Worm (Caenorhabditis elegans) whole organism, L4 larva: ENCODE data around the gene T03F7.7.

Experiments used
- F26F4.8 ChIP-seq: fragments of 200-800 bp; sonication (Bioruptor generic); conservative IDR thresholded peaks from 2 replicates; pipeline ENCODE4 v1.3.6; 2022; ENCODE audit warnings: missing genetic modification characterization, missing compliant biosample characterization
- F49E8.2 ChIP-seq: sonication (generic microtip); optimal IDR thresholded peaks from 2 replicates; lab custom pipeline; 2016; ENCODE audit warnings: missing compliant biosample characterization, mild to moderate bottlenecking, missing genetic modification characterization, borderline replicate concordance
- T20F7.1 ChIP-seq: fragments of 200-800 bp; sonication (Bioruptor generic); optimal IDR thresholded peaks from 2 replicates; lab custom pipeline; 2018; ENCODE audit warnings: mild to moderate bottlenecking, missing genetic modification characterization, missing compliant biosample characterization
- Y48G9A.11 ChIP-seq: fragments of 200-800 bp; sonication (Bioruptor generic); IDR thresholded peaks from 2 replicates; pipeline ENCODE4 v1.3.6; 2022; ENCODE audit warnings: missing genetic modification reagents, missing genetic modification characterization, missing compliant biosample characterization
- ZK337.2 ChIP-seq: fragments of 200-800 bp; sonication (Bioruptor generic); IDR thresholded peaks from 2 replicates; pipeline ENCODE4 v1.3.6; 2022; ENCODE audit warnings: missing genetic modification reagents, missing genetic modification characterization, missing compliant biosample characterization
- ama-1 ChIP-seq: fragments of 150-350 bp; optimal IDR thresholded peaks from 2 replicates; lab custom pipeline; 2014; ENCODE audit warnings: inconsistent platforms, mixed read lengths
- arid-1 ChIP-seq: fragments of 200-800 bp; sonication (Bioruptor generic); conservative IDR thresholded peaks from 2 replicates; pipeline ENCODE4 v1.3.6; 2022; ENCODE audit warnings: missing genetic modification reagents, missing genetic modification characterization, missing compliant biosample characterization
- ceh-32 ChIP-seq: sonication (generic microtip); optimal IDR thresholded peaks from 2 replicates; lab custom pipeline; 2016; ENCODE audit warnings: mild to moderate bottlenecking, missing genetic modification characterization, missing compliant biosample characterization; ENCODE audit not compliant: poor library complexity
- ceh-44 ChIP-seq: fragments of 200-800 bp; sonication (Bioruptor generic); IDR thresholded peaks from 2 replicates; pipeline ENCODE4 v1.3.6; 2022; ENCODE audit warnings: missing genetic modification reagents, missing genetic modification characterization, missing compliant biosample characterization
- ces-1 ChIP-seq: fragments of 150-350 bp; sonication (generic microtip); optimal IDR thresholded peaks from 4 replicates; lab custom pipeline; 2014; ENCODE audit warnings: missing biosample characterization, missing genetic modification reagents, missing genetic modification characterization
- cey-2 ChIP-seq: sonication (generic microtip); optimal IDR thresholded peaks from 3 replicates; lab custom pipeline; 2017; ENCODE audit warnings: missing genetic modification characterization, mild to moderate bottlenecking, missing compliant biosample characterization, antibody characterized with exemption, borderline replicate concordance; ENCODE audit not compliant: insufficient read depth
- daf-16 ChIP-seq, 3 experiments: sonication (generic microtip); optimal IDR thresholded peaks; 2 replicates each; lab custom pipeline; 2016 to 2017; ENCODE audit warnings: missing genetic modification characterization in 3 of 3, missing genetic modification reagents in 3 of 3, mild to moderate bottlenecking in 2 of 3, missing compliant biosample characterization in 2 of 3, missing biosample characterization in 1 of 3, moderate library complexity in 1 of 3
- daf-19 ChIP-seq: fragments of 200-800 bp; sonication (Bioruptor generic); conservative IDR thresholded peaks from 2 replicates; pipeline ENCODE4 v1.3.6; 2022; ENCODE audit warnings: missing genetic modification characterization, missing compliant biosample characterization
- dmd-8 ChIP-seq: fragments of 200-800 bp; sonication (Bioruptor generic); IDR thresholded peaks from 2 replicates; pipeline ENCODE4 v1.3.6; 2022; ENCODE audit warnings: missing genetic modification characterization, missing compliant biosample characterization
- dmd-9 ChIP-seq: fragments of 200-800 bp; sonication (Bioruptor generic); IDR thresholded peaks from 2 replicates; pipeline ENCODE4 v1.3.6; 2022; ENCODE audit warnings: missing genetic modification reagents, missing genetic modification characterization, missing compliant biosample characterization
- egl-43 ChIP-seq: fragments of 200-800 bp; sonication (Bioruptor generic); IDR thresholded peaks from 2 replicates; pipeline ENCODE4 v1.3.6; 2022; ENCODE audit warnings: missing genetic modification reagents, missing genetic modification characterization, missing compliant biosample characterization
- fos-1 ChIP-seq: fragments of 150-350 bp; optimal IDR thresholded peaks from 2 replicates; lab custom pipeline; 2014; ENCODE audit warnings: missing biosample characterization, missing genetic modification characterization
- gei-8 ChIP-seq: fragments of 200-800 bp; sonication (Bioruptor generic); optimal IDR thresholded peaks from 2 replicates; lab custom pipeline; 2018; ENCODE audit warnings: mild to moderate bottlenecking, missing genetic modification characterization, missing compliant biosample characterization
- hif-1 ChIP-seq, 2 experiments: sonication (generic microtip); optimal IDR thresholded peaks; 2 replicates each; lab custom pipeline; 2016 to 2017; ENCODE audit warnings: missing compliant biosample characterization in 2 of 2, missing genetic modification characterization in 2 of 2, missing genetic modification reagents in 2 of 2, missing genotype in 2 of 2, mild to moderate bottlenecking in 1 of 2
- hlh-11 ChIP-seq: fragments of 200-800 bp; sonication (Bioruptor generic); optimal IDR thresholded peaks from 2 replicates; lab custom pipeline; 2018; ENCODE audit warnings: mild to moderate bottlenecking, missing genetic modification characterization, missing compliant biosample characterization
- lin-29 ChIP-seq: fragments of 200-800 bp; sonication (Bioruptor generic); IDR thresholded peaks from 2 replicates; pipeline ENCODE4 v1.3.6; 2022; ENCODE audit warnings: missing genetic modification reagents, missing genetic modification characterization, missing compliant biosample characterization
- lin-38 ChIP-seq: fragments of 200-800 bp; sonication (Bioruptor generic); IDR thresholded peaks from 2 replicates; pipeline ENCODE4 v1.3.6; 2022; ENCODE audit warnings: missing genetic modification reagents, missing genetic modification characterization, missing compliant biosample characterization
- lin-39 ChIP-seq: fragments of 150-350 bp; optimal IDR thresholded peaks from 2 replicates; lab custom pipeline; 2014; ENCODE audit warnings: missing biosample characterization, missing genetic modification reagents, missing genetic modification characterization
- lsy-2 ChIP-seq, 2 experiments: fragments of 150-350 bp in 1 of 2; sonication (generic microtip) in 1 of 2; optimal IDR thresholded peaks; 2 replicates each; lab custom pipeline; 2014 to 2017; ENCODE audit warnings: missing biosample characterization in 2 of 2, missing genetic modification characterization in 2 of 2
- madf-9 ChIP-seq: fragments of 200-800 bp; sonication (Bioruptor generic); conservative IDR thresholded peaks from 2 replicates; pipeline ENCODE4 v1.3.6; 2022; ENCODE audit warnings: missing genetic modification reagents, missing genetic modification characterization, missing compliant biosample characterization
- mdl-1 ChIP-seq, 2 experiments: fragments of 150-350 bp in 1 of 2; sonication (generic microtip) in 1 of 2; optimal IDR thresholded peaks; 2 replicates each; lab custom pipeline; 2014 to 2017; ENCODE audit warnings: missing biosample characterization in 2 of 2, missing genetic modification characterization in 2 of 2
- mdt-29 ChIP-seq: fragments of 200-800 bp; sonication (Bioruptor generic); IDR thresholded peaks from 2 replicates; pipeline ENCODE4 v1.3.6; 2022; ENCODE audit warnings: missing genetic modification reagents, missing genetic modification characterization, missing compliant biosample characterization
- mep-1 ChIP-seq: fragments of 150-350 bp; sonication (generic microtip); optimal IDR thresholded peaks from 3 replicates; lab custom pipeline; 2014; ENCODE audit warnings: missing biosample characterization, missing genetic modification characterization
- mxl-2 ChIP-seq: fragments of 200-800 bp; sonication (Bioruptor generic); conservative IDR thresholded peaks from 2 replicates; pipeline ENCODE4 v1.3.6; 2022; ENCODE audit warnings: missing genetic modification reagents, missing genetic modification characterization, missing compliant biosample characterization
- nhr-28 ChIP-seq: fragments of 150-350 bp; optimal IDR thresholded peaks from 2 replicates; lab custom pipeline; 2014; ENCODE audit warnings: missing biosample characterization, missing genetic modification characterization
- nhr-41 ChIP-seq: fragments of 200-800 bp; sonication (Bioruptor generic); IDR thresholded peaks from 2 replicates; pipeline ENCODE4 v1.3.6; 2022; ENCODE audit warnings: missing genetic modification reagents, missing genetic modification characterization, missing compliant biosample characterization
- nhr-6 ChIP-seq: fragments of 150-350 bp; optimal IDR thresholded peaks from 2 replicates; lab custom pipeline; 2014; ENCODE audit warnings: missing biosample characterization, missing genetic modification characterization
- nhr-76 ChIP-seq: fragments of 150-350 bp; optimal IDR thresholded peaks from 2 replicates; lab custom pipeline; 2014; ENCODE audit warnings: missing biosample characterization, missing genetic modification characterization
- nhr-77 ChIP-seq: fragments of 150-350 bp; optimal IDR thresholded peaks from 2 replicates; lab custom pipeline; 2014; ENCODE audit warnings: missing biosample characterization, missing genetic modification characterization
- pqm-1 ChIP-seq: sonication (generic microtip); optimal IDR thresholded peaks from 2 replicates; lab custom pipeline; 2017; ENCODE audit warnings: missing biosample characterization, missing genetic modification characterization
- rbr-2 ChIP-seq: sonication (generic microtip); optimal IDR thresholded peaks from 2 replicates; lab custom pipeline; 2016; ENCODE audit warnings: missing genotype, missing genetic modification characterization, missing compliant biosample characterization
- skn-1 ChIP-seq: fragments of 150-350 bp; optimal IDR thresholded peaks from 2 replicates; lab custom pipeline; 2014; ENCODE audit warnings: missing biosample characterization, missing genetic modification characterization
- snpc-1.2 ChIP-seq: fragments of 200-800 bp; sonication (Bioruptor generic); IDR thresholded peaks from 2 replicates; pipeline ENCODE4 v1.3.6; 2022; ENCODE audit warnings: missing genetic modification reagents, missing genetic modification characterization, missing compliant biosample characterization
- spr-1 ChIP-seq: sonication (generic microtip); optimal IDR thresholded peaks from 2 replicates; lab custom pipeline; 2016; ENCODE audit warnings: mild to moderate bottlenecking, missing genetic modification characterization, missing compliant biosample characterization
- tag-97 ChIP-seq: fragments of 200-800 bp; sonication (Bioruptor generic); IDR thresholded peaks from 2 replicates; pipeline ENCODE4 v1.3.6; 2022; ENCODE audit warnings: missing genetic modification characterization, missing compliant biosample characterization
- unc-62 ChIP-seq, 3 experiments: fragments of 150-350 bp in 1 of 3; sonication (generic microtip); optimal IDR thresholded peaks in 2 of 3; peaks in 1 of 3; 1 replicate in 1 of 3; 2 replicates in 2 of 3; lab custom pipeline; 2014 to 2017; ENCODE audit warnings: missing biosample characterization in 3 of 3, missing genetic modification characterization in 3 of 3, missing genetic modification reagents in 3 of 3, missing genotype in 1 of 3
- vab-7 ChIP-seq: fragments of 200-800 bp; sonication (Bioruptor generic); IDR thresholded peaks from 2 replicates; pipeline ENCODE4 v1.3.6; 2022; ENCODE audit warnings: missing genetic modification reagents, missing genetic modification characterization, missing compliant biosample characterization
- zag-1 ChIP-seq: fragments of 150-350 bp; optimal IDR thresholded peaks from 2 replicates; lab custom pipeline; 2014; ENCODE audit warnings: missing biosample characterization, missing genetic modification characterization
- zfp-3 ChIP-seq: fragments of 200-800 bp; sonication (Bioruptor generic); conservative IDR thresholded peaks from 2 replicates; pipeline ENCODE4 v1.3.6; 2022; ENCODE audit warnings: missing genetic modification reagents, missing genetic modification characterization, missing compliant biosample characterization
- zip-11 ChIP-seq: fragments of 200-800 bp; sonication (Bioruptor generic); IDR thresholded peaks from 2 replicates; pipeline ENCODE4 v1.3.6; 2022; ENCODE audit warnings: missing genetic modification characterization, missing compliant biosample characterization
- zip-2 ChIP-seq: fragments of 150-350 bp; optimal IDR thresholded peaks from 2 replicates; lab custom pipeline; 2014; ENCODE audit warnings: missing biosample characterization, missing genetic modification characterization
- ztf-11 ChIP-seq: fragments of 150-350 bp; optimal IDR thresholded peaks from 2 replicates; lab custom pipeline; 2014; ENCODE audit warnings: missing biosample characterization, missing genetic modification characterization
- ztf-7 ChIP-seq: fragments of 150-350 bp; optimal IDR thresholded peaks from 2 replicates; lab custom pipeline; 2014; ENCODE audit warnings: missing biosample characterization, missing genetic modification characterization

Gene T03F7.7

ce11 chrV:11314025-11314880 lies 3.0 kb downstream of the T03F7.7 start (continued):
- TF ChIP-seq snpc-1.2 (GFP tag; lab: Robert Waterston, UW): peak; percentile 96
- peak; percentile 94 for TF ChIP-seq mxl-2
- peak in 1 of 2 experiments; percentile 82 for TF ChIP-seq hif-1 (tag; optimal IDR thresholded peaks at IDR 0.05; lab: Kevin White, UChicago)
- TF ChIP-seq dmd-9 (GFP tag; lab: Robert Waterston, UW): peak; percentile 96
- TF ChIP-seq nhr-77 (tag; lab: Kevin White, UChicago): peak; percentile 76
- TF ChIP-seq F26F4.8 (GFP tag; lab: Robert Waterston, UW): peak; percentile 100
- TF ChIP-seq egl-43 (GFP tag; lab: Robert Waterston, UW): peak; percentile 100
- TF ChIP-seq ama-1: peak; percentile 11
- TF ChIP-seq unc-62 (GFP tag; optimal IDR thresholded peaks at IDR 0.05 in 1 of 2; lab: Kevin White, UChicago): peak in 1 of 2 experiments; percentile 84
- peak; percentile 65 for TF ChIP-seq unc-62 (tag; optimal IDR thresholded peaks at IDR 0.05; lab: Kevin White, UChicago)
- no peak for TF ChIP-seq skn-1 (tag; lab: Kevin White, UChicago)
- TF ChIP-seq daf-16 (GFP tag; optimal IDR thresholded peaks at IDR 0.05; lab: Kevin White, UChicago): peak; percentile 89 to 98
- TF ChIP-seq daf-16 (tag; optimal IDR thresholded peaks at IDR 0.05; lab: Kevin White, UChicago): peak; percentile 87
- peak; percentile 97 for TF ChIP-seq hlh-11 (tag; lab: Kevin White, UChicago)
- peak; percentile 87 for TF ChIP-seq ztf-7 (tag; lab: Kevin White, UChicago)
- peak; percentile 98 for TF ChIP-seq ceh-44 (GFP tag; lab: Robert Waterston, UW)
- TF ChIP-seq nhr-76 (tag; lab: Kevin White, UChicago): no peak
- peak; percentile 92 for TF ChIP-seq lin-29
- peak; percentile 95 for TF ChIP-seq ZK337.2
- no peak for TF ChIP-seq ces-1 (GFP tag; lab: Kevin White, UChicago)
- TF ChIP-seq vab-7 (GFP tag; lab: Robert Waterston, UW): peak; percentile 98
- peak; percentile 99 for TF ChIP-seq gei-8
- TF ChIP-seq dmd-8: peak; percentile 100
- TF ChIP-seq F49E8.2 (tag; lab: Kevin White, UChicago): peak; percentile 74
- TF ChIP-seq Y48G9A.11 (GFP tag; lab: Robert Waterston, UW): peak; percentile 94
- TF ChIP-seq nhr-6 (tag; lab: Kevin White, UChicago): peak; percentile 84
- peak; percentile 99 for TF ChIP-seq nhr-41 (GFP tag; lab: Robert Waterston, UW)
- TF ChIP-seq fos-1 (tag; lab: Kevin White, UChicago): no peak
- TF ChIP-seq mdl-1 (tag; optimal IDR thresholded peaks at IDR 0.05; lab: Kevin White, UChicago): peak in 1 of 2 experiments; percentile 49
- TF ChIP-seq T20F7.1 (GFP tag; lab: Kevin White, UChicago): peak; percentile 71
- TF ChIP-seq zag-1 (tag; lab: Kevin White, UChicago): peak; percentile 8
- TF ChIP-seq nhr-28: peak; percentile 78
- no peak for TF ChIP-seq lin-39 (tag; lab: Kevin White, UChicago)
- peak; percentile 93 for TF ChIP-seq zip-11 (GFP tag; lab: Robert Waterston, UW)
- peak; percentile 98 for TF ChIP-seq arid-1 (GFP tag; lab: Robert Waterston, UW)
- TF ChIP-seq ztf-11 (tag; lab: Kevin White, UChicago): no peak
- peak; percentile 92 for TF ChIP-seq mdt-29 (GFP tag; lab: Robert Waterston, UW)
- peak; percentile 92 for TF ChIP-seq mep-1 (tag; lab: Kevin White, UChicago)
- peak; percentile 87 for TF ChIP-seq cey-2
- peak; percentile 88 for TF ChIP-seq spr-1 (tag; lab: Kevin White, UChicago)
- peak; percentile 97 for TF ChIP-seq madf-9
- TF ChIP-seq ceh-32: peak; percentile 54
- peak; percentile 90 for TF ChIP-seq rbr-2 (tag; lab: Kevin White, UChicago)
- TF ChIP-seq lsy-2 (tag; optimal IDR thresholded peaks at IDR 0.05; lab: Kevin White, UChicago): peak; percentile 39 to 78
- TF ChIP-seq zfp-3: peak; percentile 92
- peak; percentile 60 for TF ChIP-seq pqm-1 (tag; lab: Kevin White, UChicago)
- TF ChIP-seq zip-2 (tag; lab: Kevin White, UChicago): no peak
- TF ChIP-seq lin-38 (GFP tag; lab: Robert Waterston, UW): peak; percentile 92
- peak; percentile 98 for TF ChIP-seq daf-19
- 0 out of 2 replicates have a peak, but pooled peaks have one; percentile 85 for TF ChIP-seq tag-97 (GFP tag; lab: Robert Waterston, UW)
